Worm (Caenorhabditis elegans): ENCODE results near the gene ZK1010.8.

ce11 chrIII:13019547-13020098 is 19.2 kb upstream of the ZK1010.8 start:
- TF ChIP-seq pha-4 (GFP tag; IDR thresholded peaks at IDR 0.05) (no peak; the same call in 1 of the 2 replicates), pha-4 (tag; optimal IDR thresholded peaks at IDR 0.05) (no peak), nhr-76 (tag; optimal IDR thresholded peaks at IDR 0.05) (no peak), nhr-237 (tag; optimal IDR thresholded peaks at IDR 0.05) (no peak), madf-5 (GFP tag; IDR thresholded peaks at IDR 0.05) (no peak), Y5F2A.4 (GFP tag; optimal IDR thresholded peaks at IDR 0.05) (no peak), nhr-25 (tag; optimal IDR thresholded peaks at IDR 0.05; ENCODE audit: borderline replicate concordance, insufficient read depth) (no peak), snpc-4 (tag; optimal IDR thresholded peaks at IDR 0.05) (no peak), lsy-2 (tag; optimal IDR thresholded peaks at IDR 0.05) (no peak), spr-1 (tag; optimal IDR thresholded peaks at IDR 0.05) (no peak), mep-1 (tag; optimal IDR thresholded peaks at IDR 0.05) (no peak)
